Fruit fly (Drosophila melanogaster): ENCODE data around the gene Atg8a.

Atg8a gene

dm6 chrX:10737422-10738150, 30.6 kb downstream of the Atg8a start (continued):
- TF ChIP-seq prd (optimal IDR thresholded peaks at IDR 0.05) (no peak), prd (GFP tag; IDR thresholded peaks at IDR 0.05) (peak; percentile 89), ewg (GFP tag; optimal IDR thresholded peaks at IDR 0.05) (peak; percentile 81), CG12299 (tag; optimal IDR thresholded peaks at IDR 0.05) (peak; percentile 69), cg (GFP tag; optimal IDR thresholded peaks at IDR 0.05) (peak; percentile 41), CG10366 (GFP tag; IDR thresholded peaks at IDR 0.05) (peak; percentile 86), CG1647 (GFP tag; optimal IDR thresholded peaks at IDR 0.05) (peak; percentile 68), tgo (GFP tag; IDR thresholded peaks at IDR 0.05) (peak; percentile 84), exex (tag; optimal IDR thresholded peaks at IDR 0.05) (peak; percentile 49), ttk (GFP tag; IDR thresholded peaks at IDR 0.05) (peak; percentile 90), Atf3 (GFP tag; optimal IDR thresholded peaks at IDR 0.05) (peak; percentile 79), chm (GFP tag; IDR thresholded peaks at IDR 0.05) (peak; percentile 89), CG10543 (GFP tag; optimal IDR thresholded peaks at IDR 0.05) (peak; percentile 61), Dll (GFP tag; IDR thresholded peaks at IDR 0.05; ENCODE audit: partially characterized antibody) (no peak), CG14014 (GFP tag; IDR thresholded peaks at IDR 0.05) (peak; percentile 86), dpn (GFP tag; optimal IDR thresholded peaks at IDR 0.05) (peak; percentile 66 to 76), Neu2 (GFP tag; optimal IDR thresholded peaks at IDR 0.05; ENCODE audit: borderline replicate concordance) (no peak), CG4282 (GFP tag; optimal IDR thresholded peaks at IDR 0.05) (peak; percentile 24), Nf-YC (tag; optimal IDR thresholded peaks at IDR 0.05) (peak; percentile 54), en (GFP tag; optimal IDR thresholded peaks at IDR 0.05) (peak; percentile 47), CG4617 (GFP tag; optimal IDR thresholded peaks at IDR 0.05; ENCODE audit: borderline replicate concordance) (no peak), CG12659 (GFP tag; optimal IDR thresholded peaks at IDR 0.05) (peak; percentile 88), so (GFP tag; IDR thresholded peaks at IDR 0.05) (peak; percentile 85), lov (optimal IDR thresholded peaks at IDR 0.05) (no peak), lov (GFP tag; IDR thresholded peaks at IDR 0.05) (peak; percentile 77; the same call in 2 of the 3 replicates), zfh1 (GFP tag; IDR thresholded peaks at IDR 0.05) (peak; percentile 91), wdn (GFP tag; IDR thresholded peaks at IDR 0.05) (peak; percentile 76), ssp (GFP tag; IDR thresholded peaks at IDR 0.05) (peak; percentile 79), Fer1 (GFP tag; optimal IDR thresholded peaks at IDR 0.05) (peak; percentile 89), dati (GFP tag; IDR thresholded peaks at IDR 0.05) (peak; percentile 86), D19A (tag; optimal IDR thresholded peaks at IDR 0.05) (peak; percentile 80), CG1233 (GFP tag; optimal IDR thresholded peaks at IDR 0.05) (peak; percentile 85), ab (GFP tag; optimal IDR thresholded peaks at IDR 0.05) (peak; percentile 35), fu2 (GFP tag; optimal IDR thresholded peaks at IDR 0.05) (peak; percentile 83), CG11456 (GFP tag; IDR thresholded peaks at IDR 0.05) (peak; percentile 89), CG12155 (GFP tag; optimal IDR thresholded peaks at IDR 0.05) (peak; percentile 50), repo (GFP tag; optimal IDR thresholded peaks at IDR 0.05) (peak; percentile 59), HHEX (GFP tag; optimal IDR thresholded peaks at IDR 0.05) (peak; percentile 89), CG3281 (GFP tag; optimal IDR thresholded peaks at IDR 0.05) (peak; percentile 83), CG7839 (tag; optimal IDR thresholded peaks at IDR 0.05) (peak; percentile 92), eve (GFP tag; optimal IDR thresholded peaks at IDR 0.05) (peak in 1 of 2 experiments; percentile 97), CG6765 (GFP tag; optimal IDR thresholded peaks at IDR 0.05) (peak; percentile 48), CG3838 (GFP tag; optimal IDR thresholded peaks at IDR 0.05) (peak; percentile 64), CG6854 (GFP tag; optimal IDR thresholded peaks at IDR 0.05) (peak; percentile 78), ems (GFP tag; optimal IDR thresholded peaks at IDR 0.05) (peak; percentile 84), B-H2 (GFP tag; optimal IDR thresholded peaks at IDR 0.05) (peak; percentile 61), CG32532 (GFP tag; IDR thresholded peaks at IDR 0.05) (peak; percentile 84), odd (GFP tag; optimal IDR thresholded peaks at IDR 0.05) (peak; percentile 61), HmgD (GFP tag; optimal IDR thresholded peaks at IDR 0.05) (peak; percentile 4), nmo (GFP tag; optimal IDR thresholded peaks at IDR 0.05) (peak; percentile 91)
